Worm (Caenorhabditis elegans) whole organism, early embryonic: ENCODE measurements around the gene srt-5.

Experiments
- B0310.2 ChIP-seq: sonication (generic microtip); optimal IDR thresholded peaks from 2 replicates; lab custom pipeline; 2016; ENCODE audit warnings: mild to moderate bottlenecking, missing genetic modification characterization, missing compliant biosample characterization
- F13C5.2 ChIP-seq: sonication (generic microtip); optimal IDR thresholded peaks from 2 replicates; lab custom pipeline; 2017; ENCODE audit warnings: mild to moderate bottlenecking, missing genetic modification characterization, inconsistent platforms, missing compliant biosample characterization
- aly-1 ChIP-seq: sonication (generic microtip); optimal IDR thresholded peaks from 2 replicates; lab custom pipeline; 2016; ENCODE audit warnings: missing genetic modification characterization, missing compliant biosample characterization
- ama-1 ChIP-seq: fragments of 150-350 bp; optimal IDR thresholded peaks from 2 replicates; lab custom pipeline; 2014
- ceh-13 ChIP-seq: fragments of 200-800 bp; sonication (Bioruptor generic); optimal IDR thresholded peaks from 2 replicates; lab custom pipeline; 2018; ENCODE audit warnings: mild to moderate bottlenecking, missing genetic modification characterization, missing compliant biosample characterization
- ceh-36 ChIP-seq: sonication (generic microtip); optimal IDR thresholded peaks from 2 replicates; lab custom pipeline; 2016; ENCODE audit warnings: missing genetic modification characterization, inconsistent platforms, missing compliant biosample characterization
- ets-7 ChIP-seq: sonication (generic microtip); optimal IDR thresholded peaks from 2 replicates; lab custom pipeline; 2016; ENCODE audit warnings: missing genotype, missing genetic modification characterization, missing compliant biosample characterization
- flt-1 ChIP-seq: fragments of 200-800 bp; sonication (Bioruptor generic); IDR thresholded peaks from 2 replicates; pipeline ENCODE4 v1.3.6; 2022; ENCODE audit warnings: missing genetic modification characterization, missing compliant biosample characterization
- hmbx-1 ChIP-seq: sonication (generic microtip); optimal IDR thresholded peaks from 2 replicates; lab custom pipeline; 2016; ENCODE audit warnings: mild to moderate bottlenecking, missing genetic modification characterization, missing compliant biosample characterization
- hmg-4 ChIP-seq: fragments of 200-800 bp; sonication (Bioruptor generic); optimal IDR thresholded peaks from 2 replicates; lab custom pipeline; 2018; ENCODE audit warnings: mild to moderate bottlenecking, missing genetic modification characterization, missing compliant biosample characterization
- hnd-1 ChIP-seq: sonication (generic microtip); optimal IDR thresholded peaks from 2 replicates; lab custom pipeline; 2016; ENCODE audit warnings: missing genetic modification characterization, missing compliant biosample characterization
- pes-1 ChIP-seq: fragments of 200-800 bp; sonication (Bioruptor generic); IDR thresholded peaks from 2 replicates; pipeline ENCODE4 v1.3.6; 2022; ENCODE audit warnings: missing genetic modification reagents, missing genetic modification characterization, missing compliant biosample characterization
- scrt-1 ChIP-seq: fragments of 200-800 bp; sonication (Bioruptor generic); IDR thresholded peaks from 2 replicates; pipeline ENCODE4 v1.3.6; 2022; ENCODE audit warnings: missing genetic modification characterization, missing compliant biosample characterization
- sea-1 ChIP-seq: fragments of 200-800 bp; sonication (Bioruptor generic); conservative IDR thresholded peaks from 2 replicates; pipeline ENCODE4 v1.3.6; 2022; ENCODE audit warnings: missing genetic modification characterization, missing compliant biosample characterization
- tbx-11 ChIP-seq: fragments of 200-800 bp; sonication (Bioruptor generic); IDR thresholded peaks from 2 replicates; pipeline ENCODE4 v1.3.6; 2022; ENCODE audit warnings: missing genetic modification characterization, missing compliant biosample characterization
- tbx-37 ChIP-seq: fragments of 200-800 bp; sonication (Bioruptor generic); conservative IDR thresholded peaks from 2 replicates; pipeline ENCODE4 v1.3.6; 2022; ENCODE audit warnings: missing genetic modification reagents, missing genetic modification characterization, missing compliant biosample characterization
- tra-4 ChIP-seq: sonication (generic microtip); optimal IDR thresholded peaks from 2 replicates; lab custom pipeline; 2017; ENCODE audit warnings: missing genetic modification characterization, missing compliant biosample characterization

srt-5 gene

ce11 chrV:3080792-3081191, at the start of gene srt-5:
TSS of gene srt-5 (minus strand) at chrV:3080892.
- no peak for TF ChIP-seq tbx-37
- TF ChIP-seq hnd-1, result no peak
- TF ChIP-seq scrt-1 (GFP tag; lab: Robert Waterston, UW), result no peak
- TF ChIP-seq hmg-4, result no peak
- no peak for TF ChIP-seq pes-1 (GFP tag; lab: Robert Waterston, UW)
- TF ChIP-seq ets-7, result no peak
- no peak for TF ChIP-seq tbx-11 (GFP tag; lab: Robert Waterston, UW)
- TF ChIP-seq aly-1 (tag; lab: Kevin White, UChicago), result no peak
- no peak for TF ChIP-seq sea-1 (GFP tag; lab: Robert Waterston, UW)
- TF ChIP-seq tra-4 (tag; lab: Kevin White, UChicago), result no peak
- TF ChIP-seq ceh-13 (GFP tag; lab: Kevin White, UChicago), result no peak
- TF ChIP-seq hmbx-1 (tag; lab: Kevin White, UChicago), result no peak
- TF ChIP-seq ceh-36, result no peak
- TF ChIP-seq B0310.2 (tag; lab: Kevin White, UChicago), result no peak
- TF ChIP-seq flt-1 (GFP tag; lab: Robert Waterston, UW), result no peak
- no peak for TF ChIP-seq ama-1 (lab: Kevin White, UChicago)

DNA sequence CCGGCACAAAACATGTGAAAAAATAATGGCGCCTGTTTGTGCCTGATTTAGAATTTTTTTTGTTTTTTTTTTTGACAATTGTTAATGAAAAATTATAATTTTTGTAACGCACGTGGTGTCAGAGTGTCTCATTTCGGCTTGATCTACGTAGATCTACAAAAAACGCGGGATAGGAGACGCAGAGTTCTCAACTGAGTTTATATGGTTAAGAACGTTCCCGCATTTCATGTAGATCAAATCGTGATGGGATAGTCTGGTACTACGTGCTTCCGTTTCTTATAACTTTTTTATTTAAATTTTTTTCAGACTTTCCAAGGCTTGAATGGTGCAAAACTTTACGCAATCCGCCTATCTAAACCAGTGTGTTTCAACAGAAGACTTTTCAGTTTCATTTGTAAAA, 48.1 kb upstream of the srt-5 start, which contains the start of gene tat-6:
TSS of gene tat-6 (plus strand) at position 301 of the 400 bp plus-strand sequence.
- TF ChIP-seq scrt-1 (GFP tag; lab: Robert Waterston, UW) (no peak), sea-1 (GFP tag; lab: Robert Waterston, UW) (no peak), ceh-36 (no peak), tbx-11 (GFP tag; lab: Robert Waterston, UW) (no peak), hmbx-1 (tag; lab: Kevin White, UChicago) (no peak), flt-1 (GFP tag; lab: Robert Waterston, UW) (no peak), aly-1 (tag; lab: Kevin White, UChicago) (no peak)

DNA sequence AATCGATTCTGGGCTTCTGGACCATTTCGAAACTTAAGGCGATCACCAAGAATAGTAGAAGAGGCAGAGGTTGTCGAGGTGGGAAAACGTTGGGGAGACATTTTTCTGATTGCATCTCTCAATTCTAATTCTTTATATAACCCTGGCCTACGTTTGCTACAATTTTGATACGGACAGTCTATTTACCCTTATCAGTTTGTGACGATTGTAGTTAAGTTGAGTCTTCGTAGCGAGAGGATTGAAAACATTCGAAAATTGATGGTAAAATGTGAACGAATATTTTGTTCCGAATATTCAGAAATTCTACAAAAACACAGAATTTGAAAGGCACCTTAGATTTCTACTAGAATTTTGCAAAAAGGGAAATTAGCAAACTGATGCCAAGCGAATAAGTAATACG, 47.0 kb upstream of the srt-5 start, which contains the start of gene Y73C8C.10:
TSS of gene Y73C8C.10 (minus strand) at position 101 of the 400 bp plus-strand sequence.
- no peak for TF ChIP-seq hmg-4
- no peak for TF ChIP-seq tra-4 (tag; lab: Kevin White, UChicago)
- TF ChIP-seq hmbx-1 (tag; lab: Kevin White, UChicago), result no peak
- no peak for TF ChIP-seq B0310.2 (tag; lab: Kevin White, UChicago)
- no peak for TF ChIP-seq scrt-1 (GFP tag; lab: Robert Waterston, UW)
- no peak for TF ChIP-seq ceh-36
- no peak for TF ChIP-seq ama-1 (lab: Kevin White, UChicago)
- TF ChIP-seq ets-7, result no peak
- TF ChIP-seq hnd-1, result no peak
- no peak for TF ChIP-seq pes-1 (GFP tag; lab: Robert Waterston, UW)

- TF ChIP-seq ets-7, result no peak
- TF ChIP-seq ceh-13 (GFP tag; lab: Kevin White, UChicago), result no peak
- TF ChIP-seq hmbx-1 (tag; lab: Kevin White, UChicago), result no peak
- TF ChIP-seq sea-1 (GFP tag; lab: Robert Waterston, UW), result no peak
- no peak for TF ChIP-seq hmg-4
- no peak for TF ChIP-seq tbx-37
- no peak for TF ChIP-seq pes-1 (GFP tag; lab: Robert Waterston, UW)
- no peak for TF ChIP-seq flt-1 (GFP tag; lab: Robert Waterston, UW)
- TF ChIP-seq tbx-11 (GFP tag; lab: Robert Waterston, UW), result no peak
- TF ChIP-seq B0310.2 (tag; lab: Kevin White, UChicago), result no peak
- no peak for TF ChIP-seq F13C5.2 (tag; lab: Kevin White, UChicago)
- TF ChIP-seq tra-4 (tag; lab: Kevin White, UChicago), result no peak
- no peak for TF ChIP-seq hnd-1
- TF ChIP-seq ceh-36, result no peak
Measured at ce11 chrV:3124912-3125311, 44.2 kb upstream of the srt-5 start, which contains the start of gene Y73C8C.12. TSS of gene Y73C8C.12 (plus strand) at chrV:3125212.

ce11 chrV:3122403-3122802, 41.7 kb upstream of the srt-5 start:
- TF ChIP-seq tbx-37, result no peak
- no peak for TF ChIP-seq flt-1 (GFP tag; lab: Robert Waterston, UW)

DNA sequence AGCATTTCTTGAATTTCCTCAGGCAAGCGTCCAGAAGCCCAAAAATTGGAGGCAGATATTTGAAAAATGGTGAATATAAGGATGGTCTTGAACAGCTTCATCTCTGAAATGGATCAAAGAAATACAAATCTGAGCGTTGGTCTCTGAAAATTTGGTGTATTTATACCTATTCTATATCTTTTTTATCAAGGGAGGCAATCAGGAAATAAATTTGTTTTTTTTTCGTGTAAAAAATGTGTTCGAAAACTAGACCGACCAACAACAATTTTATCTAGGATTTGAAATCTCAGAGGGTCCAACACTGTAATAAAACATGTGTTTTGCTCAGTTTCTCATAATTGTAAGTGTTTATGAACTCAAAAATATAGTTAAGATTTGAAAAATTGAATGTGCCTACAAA, 41.1 kb upstream of the srt-5 start, which contains the start of gene srt-56:
TSS of gene srt-56 (minus strand) at position 101 of the 400 bp plus-strand sequence.
- TF ChIP-seq tbx-37, result no peak

ce11 chrV:3119185-3119584, 38.5 kb upstream of the srt-5 start:
- TF ChIP-seq flt-1 (GFP tag; lab: Robert Waterston, UW), result no peak
- TF ChIP-seq tbx-37, result no peak
- TF ChIP-seq B0310.2 (tag; lab: Kevin White, UChicago), result no peak
- TF ChIP-seq ceh-13 (GFP tag; lab: Kevin White, UChicago), result no peak
- no peak for TF ChIP-seq hnd-1
- TF ChIP-seq hmg-4, result no peak
- TF ChIP-seq pes-1 (GFP tag; lab: Robert Waterston, UW), result no peak
- TF ChIP-seq scrt-1 (GFP tag; lab: Robert Waterston, UW), result no peak
- no peak for TF ChIP-seq sea-1 (GFP tag; lab: Robert Waterston, UW)
- TF ChIP-seq F13C5.2 (tag; lab: Kevin White, UChicago), result no peak
- no peak for TF ChIP-seq tbx-11 (GFP tag; lab: Robert Waterston, UW)
- TF ChIP-seq ets-7, result no peak
- TF ChIP-seq ama-1 (lab: Kevin White, UChicago), result no peak
- TF ChIP-seq ceh-36, result no peak

DNA sequence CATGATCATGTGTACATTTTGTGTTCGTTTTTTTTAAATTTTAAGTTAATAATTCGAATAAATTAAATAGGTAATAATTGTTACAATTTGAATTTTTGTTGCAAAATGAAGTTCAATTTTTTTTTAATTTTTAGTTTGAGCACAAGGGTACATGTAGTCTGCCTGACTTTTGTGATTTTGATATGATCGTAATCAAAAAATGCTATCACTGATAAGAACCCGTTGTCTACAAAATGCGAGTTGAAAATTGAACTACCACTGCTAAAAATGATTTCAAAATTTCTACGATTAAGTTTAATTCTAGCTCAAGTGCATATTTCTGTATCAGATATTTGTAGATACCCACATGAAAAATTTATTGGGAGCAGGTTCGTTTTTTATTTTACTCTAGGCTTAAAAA, 37.5 kb upstream of the srt-5 start, which contains the start of gene clec-210:
TSS of gene clec-210 (plus strand) at position 211 of the 400 bp plus-strand sequence.
- TF ChIP-seq B0310.2 (tag; lab: Kevin White, UChicago) (no peak), pes-1 (GFP tag; lab: Robert Waterston, UW) (no peak), tra-4 (tag; lab: Kevin White, UChicago) (no peak), hmg-4 (no peak), F13C5.2 (tag; lab: Kevin White, UChicago) (no peak), hmbx-1 (tag; lab: Kevin White, UChicago) (no peak), ceh-36 (no peak), scrt-1 (GFP tag; lab: Robert Waterston, UW) (no peak), aly-1 (tag; lab: Kevin White, UChicago) (no peak), hnd-1 (no peak), ets-7 (no peak), tbx-11 (GFP tag; lab: Robert Waterston, UW) (no peak), sea-1 (GFP tag; lab: Robert Waterston, UW) (no peak), flt-1 (GFP tag; lab: Robert Waterston, UW) (no peak), tbx-37 (no peak), ama-1 (lab: Kevin White, UChicago) (no peak), ceh-13 (GFP tag; lab: Kevin White, UChicago) (no peak)
